Worm (Caenorhabditis elegans) whole organism, L2 larva: Measurements from ENCODE around the gene F37A8.1.

Experiments
- C34F6.9 ChIP-seq: fragments of 150-350 bp; optimal IDR thresholded peaks from 2 replicates; lab custom pipeline; 2014; ENCODE audit warnings: missing biosample characterization, missing genetic modification characterization
- F13H6.1 ChIP-seq: sonication (generic microtip); optimal IDR thresholded peaks from 2 replicates; lab custom pipeline; 2016; ENCODE audit warnings: missing genetic modification characterization, missing compliant biosample characterization
- Y55F3AM.14 ChIP-seq: fragments of 200-800 bp; sonication (Bioruptor generic); optimal IDR thresholded peaks from 2 replicates; lab custom pipeline; 2018; ENCODE audit warnings: mild to moderate bottlenecking, missing genetic modification characterization, missing compliant biosample characterization
- ZK546.5 ChIP-seq: sonication (generic microtip); optimal IDR thresholded peaks from 2 replicates; lab custom pipeline; 2017; ENCODE audit warnings: missing biosample characterization, missing genetic modification characterization
- alr-1 ChIP-seq: fragments of 150-350 bp; optimal IDR thresholded peaks from 2 replicates; lab custom pipeline; 2014; ENCODE audit warnings: missing biosample characterization, missing genetic modification characterization
- blmp-1 ChIP-seq: sonication (generic microtip); optimal IDR thresholded peaks from 2 replicates; lab custom pipeline; 2017; ENCODE audit warnings: missing genetic modification characterization, mild to moderate bottlenecking, missing compliant biosample characterization, antibody characterized with exemption, moderate library complexity; ENCODE audit not compliant: insufficient read depth
- crh-2 ChIP-seq: sonication (generic microtip); optimal IDR thresholded peaks from 2 replicates; lab custom pipeline; 2017; ENCODE audit warnings: missing biosample characterization, missing genetic modification characterization
- elt-1 ChIP-seq: fragments of 150-350 bp; optimal IDR thresholded peaks from 2 replicates; lab custom pipeline; 2014; ENCODE audit warnings: missing biosample characterization, missing genetic modification characterization
- fos-1 ChIP-seq: fragments of 150-350 bp; optimal IDR thresholded peaks from 2 replicates; lab custom pipeline; 2014; ENCODE audit warnings: missing biosample characterization, missing genetic modification characterization
- gmeb-1 ChIP-seq: fragments of 150-350 bp; optimal IDR thresholded peaks from 2 replicates; lab custom pipeline; 2014; ENCODE audit warnings: missing biosample characterization, missing genetic modification characterization
- lin-11 ChIP-seq: fragments of 150-350 bp; sonication (generic microtip); optimal IDR thresholded peaks from 2 replicates; lab custom pipeline; 2014; ENCODE audit warnings: missing biosample characterization, missing genetic modification characterization, inconsistent platforms, mixed read lengths
- lin-13 ChIP-seq: fragments of 150-350 bp; optimal IDR thresholded peaks from 2 replicates; lab custom pipeline; 2014; ENCODE audit warnings: missing biosample characterization, missing genetic modification reagents, missing genetic modification characterization
- lin-39 ChIP-seq: fragments of 150-350 bp; optimal IDR thresholded peaks from 2 replicates; lab custom pipeline; 2014; ENCODE audit warnings: missing biosample characterization, missing genetic modification reagents, missing genetic modification characterization
- lsy-2 ChIP-seq, 2 experiments: fragments of 150-350 bp in 1 of 2; sonication (generic microtip) in 1 of 2; optimal IDR thresholded peaks; 2 replicates each; lab custom pipeline; 2014 to 2017; ENCODE audit warnings: missing biosample characterization in 2 of 2, missing genetic modification characterization in 2 of 2
- mab-5 ChIP-seq: fragments of 150-350 bp; optimal IDR thresholded peaks from 2 replicates; lab custom pipeline; 2014; ENCODE audit warnings: missing biosample characterization, missing genetic modification characterization
- mbf-1 ChIP-seq: sonication (generic microtip); optimal IDR thresholded peaks from 2 replicates; lab custom pipeline; 2017; ENCODE audit warnings: missing biosample characterization, missing genetic modification characterization
- mdl-1 ChIP-seq, 2 experiments: fragments of 150-350 bp in 1 of 2; sonication (generic microtip) in 1 of 2; optimal IDR thresholded peaks; 2 replicates each; lab custom pipeline; 2017; ENCODE audit warnings: missing biosample characterization in 2 of 2, missing genetic modification characterization in 2 of 2
- nhr-10 ChIP-seq: sonication (generic microtip); optimal IDR thresholded peaks from 2 replicates; lab custom pipeline; 2017; ENCODE audit warnings: missing biosample characterization, missing genetic modification characterization
- nhr-12 ChIP-seq: fragments of 150-350 bp; optimal IDR thresholded peaks from 2 replicates; lab custom pipeline; 2014; ENCODE audit warnings: missing biosample characterization, missing genetic modification characterization
- nhr-129 ChIP-seq: fragments of 150-350 bp; optimal IDR thresholded peaks from 2 replicates; lab custom pipeline; 2014; ENCODE audit warnings: missing biosample characterization, missing genetic modification characterization
- nhr-21 ChIP-seq: fragments of 150-350 bp; optimal IDR thresholded peaks from 2 replicates; lab custom pipeline; 2014; ENCODE audit warnings: missing biosample characterization, missing genetic modification characterization
- nhr-237 ChIP-seq: fragments of 150-350 bp; optimal IDR thresholded peaks from 2 replicates; lab custom pipeline; 2014; ENCODE audit warnings: missing biosample characterization, missing genetic modification characterization
- nhr-25 ChIP-seq: fragments of 150-350 bp; sonication (generic microtip); optimal IDR thresholded peaks from 3 replicates; lab custom pipeline; 2014; ENCODE audit warnings: missing biosample characterization, missing genetic modification characterization
- nhr-6 ChIP-seq: fragments of 150-350 bp; optimal IDR thresholded peaks from 2 replicates; lab custom pipeline; 2014; ENCODE audit warnings: missing biosample characterization, missing genetic modification characterization
- peb-1 ChIP-seq: fragments of 150-350 bp; optimal IDR thresholded peaks from 2 replicates; lab custom pipeline; 2014; ENCODE audit warnings: missing biosample characterization, missing genetic modification characterization
- sem-4 ChIP-seq: fragments of 150-350 bp; optimal IDR thresholded peaks from 2 replicates; lab custom pipeline; 2014; ENCODE audit warnings: missing biosample characterization, missing genetic modification reagents, missing genetic modification characterization
- skn-1 ChIP-seq: sonication (generic microtip); optimal IDR thresholded peaks from 2 replicates; lab custom pipeline; 2017; ENCODE audit warnings: missing biosample characterization, missing genetic modification characterization
- sma-3 ChIP-seq: sonication (generic microtip); optimal IDR thresholded peaks from 2 replicates; lab custom pipeline; 2016; ENCODE audit warnings: missing genetic modification reagents, missing genetic modification characterization, missing compliant biosample characterization
- sma-9 ChIP-seq, 2 experiments: fragments of 150-350 bp in 1 of 2; sonication (generic microtip) in 1 of 2; optimal IDR thresholded peaks; 2 replicates each; lab custom pipeline; 2014 to 2016; ENCODE audit warnings: missing genetic modification characterization in 2 of 2, mild to moderate bottlenecking in 1 of 2, missing biosample characterization in 1 of 2, missing compliant biosample characterization in 1 of 2, missing genetic modification reagents in 1 of 2, moderate library complexity in 1 of 2
- snpc-4 ChIP-seq: fragments of 150-350 bp; optimal IDR thresholded peaks from 2 replicates; lab custom pipeline; 2014; ENCODE audit warnings: missing biosample characterization, missing genetic modification characterization
- unc-39 ChIP-seq: fragments of 150-350 bp; optimal IDR thresholded peaks from 2 replicates; lab custom pipeline; 2014; ENCODE audit warnings: missing biosample characterization, missing genetic modification characterization
- unc-55 ChIP-seq: fragments of 150-350 bp; sonication (generic microtip); optimal IDR thresholded peaks from 3 replicates; lab custom pipeline; 2014; ENCODE audit warnings: missing biosample characterization, missing genetic modification reagents, missing genetic modification characterization
- zag-1 ChIP-seq: fragments of 150-350 bp; optimal IDR thresholded peaks from 2 replicates; lab custom pipeline; 2014; ENCODE audit warnings: missing biosample characterization, missing genetic modification characterization
- ztf-1 ChIP-seq: fragments of 200-800 bp; sonication (Bioruptor generic); conservative IDR thresholded peaks from 2 replicates; pipeline ENCODE4 v1.3.6; 2022; ENCODE audit warnings: missing genetic modification characterization, missing compliant biosample characterization
- ztf-4 ChIP-seq: fragments of 150-350 bp; optimal IDR thresholded peaks from 2 replicates; lab custom pipeline; 2014; ENCODE audit warnings: missing biosample characterization, missing genetic modification characterization

Gene F37A8.1

DNA sequence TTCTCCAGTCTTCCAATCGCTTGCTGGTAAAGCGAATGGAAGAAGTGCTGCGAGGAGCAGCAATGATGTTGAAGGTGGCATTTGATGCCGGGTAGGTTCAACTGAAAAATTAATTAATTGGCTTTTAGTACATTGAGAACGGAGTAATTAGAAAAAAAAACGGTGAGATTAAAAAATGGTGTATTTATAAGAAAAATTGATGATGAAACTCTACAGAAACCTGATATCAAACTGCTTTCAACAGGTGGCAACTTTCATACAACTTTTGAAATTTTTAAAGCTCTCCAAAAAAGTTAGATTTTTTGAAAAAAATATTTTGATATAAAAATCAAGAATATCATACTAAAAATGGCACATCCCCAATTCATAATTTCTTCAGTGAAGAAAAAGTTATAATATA is 14.2 kb upstream of the F37A8.1 start, which contains the start of gene pat-3:
pat-3 (minus strand) TSS at position 101 of the 400 bp plus-strand sequence.
- no peak for TF ChIP-seq crh-2
- TF ChIP-seq nhr-6 (tag; lab: Kevin White, UChicago): no peak
- TF ChIP-seq nhr-25: no peak
- no peak for TF ChIP-seq unc-55

- TF ChIP-seq F13H6.1 (tag; lab: Kevin White, UChicago): peak; percentile 29
- peak; percentile 19 for TF ChIP-seq sma-9 (GFP tag; optimal IDR thresholded peaks at IDR 0.05; lab: Kevin White, UChicago)
- TF ChIP-seq sma-9 (tag; optimal IDR thresholded peaks at IDR 0.05; lab: Kevin White, UChicago): no peak
- TF ChIP-seq sma-3 (GFP tag; lab: Kevin White, UChicago): no peak
- no peak for TF ChIP-seq lin-39 (tag; lab: Kevin White, UChicago)
- peak; percentile 33 for TF ChIP-seq C34F6.9
- peak in 1 of 2 experiments; percentile 4 for TF ChIP-seq lsy-2 (tag; optimal IDR thresholded peaks at IDR 0.05; lab: Kevin White, UChicago)
- TF ChIP-seq unc-55: peak; percentile 5
- TF ChIP-seq nhr-129 (tag; lab: Kevin White, UChicago): peak; percentile 63
Observed at ce11 chrIII:3914836-3915235, 13.4 kb upstream of the F37A8.1 start.

- TF ChIP-seq unc-39 (no peak), sma-9 (GFP tag; optimal IDR thresholded peaks at IDR 0.05; lab: Kevin White, UChicago) (peak; percentile 18), sma-9 (tag; optimal IDR thresholded peaks at IDR 0.05; lab: Kevin White, UChicago) (no peak), nhr-10 (no peak), nhr-12 (tag; lab: Kevin White, UChicago) (no peak), nhr-129 (tag; lab: Kevin White, UChicago) (peak; percentile 47)
Observed at ce11 chrIII:3915705-3916104, 12.5 kb upstream of the F37A8.1 start.

DNA sequence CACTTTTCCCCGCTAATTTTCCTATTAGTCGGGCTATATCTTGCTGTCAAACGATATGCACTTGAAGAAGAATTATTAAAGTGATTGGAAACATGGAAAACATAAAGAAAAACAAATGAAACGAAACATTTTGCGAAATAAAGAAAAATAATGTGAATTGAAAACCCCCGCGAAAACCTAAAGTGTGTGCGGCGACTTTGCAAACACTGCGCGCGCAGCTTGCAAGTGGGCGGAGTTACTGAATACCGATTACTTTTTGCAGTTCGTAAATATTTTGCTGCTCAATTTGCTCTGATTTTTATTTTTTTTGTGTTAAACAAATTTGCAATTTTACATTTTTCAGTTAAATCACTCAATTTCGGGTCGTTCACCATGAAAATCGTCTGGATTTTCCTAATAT is 11.6 kb upstream of the F37A8.1 start, which contains the start of gene ccdc-47:
ccdc-47 (plus strand) TSS at position 344 of the 400 bp plus-strand sequence.
- TF ChIP-seq unc-55: peak; percentile 72
- no peak for TF ChIP-seq mdl-1 (tag; optimal IDR thresholded peaks at IDR 0.05; lab: Kevin White, UChicago)
- TF ChIP-seq lin-13 (GFP tag; lab: Kevin White, UChicago): peak; percentile 49
- no peak for TF ChIP-seq nhr-21 (tag; lab: Kevin White, UChicago)
- TF ChIP-seq crh-2: peak; percentile 49
- TF ChIP-seq F13H6.1 (tag; lab: Kevin White, UChicago): peak; percentile 55
- no peak for TF ChIP-seq elt-1
- TF ChIP-seq nhr-237 (tag; lab: Kevin White, UChicago): no peak
- TF ChIP-seq nhr-129 (tag; lab: Kevin White, UChicago): peak; percentile 62
- TF ChIP-seq ZK546.5 (tag; lab: Kevin White, UChicago): no peak
- TF ChIP-seq alr-1 (tag; lab: Kevin White, UChicago): no peak
- TF ChIP-seq sem-4 (tag; lab: Kevin White, UChicago): peak; percentile 41
- peak; percentile 62 for TF ChIP-seq skn-1
- peak; percentile 84 for TF ChIP-seq lin-11 (tag; lab: Kevin White, UChicago)
- peak; percentile 14 for TF ChIP-seq nhr-25
- TF ChIP-seq peb-1 (tag; lab: Kevin White, UChicago): no peak
- TF ChIP-seq mbf-1 (tag; lab: Kevin White, UChicago): no peak
- TF ChIP-seq Y55F3AM.14 (GFP tag; lab: Kevin White, UChicago): no peak
- TF ChIP-seq mab-5 (tag; lab: Kevin White, UChicago): peak; percentile 34
- TF ChIP-seq sma-3 (GFP tag; lab: Kevin White, UChicago): peak; percentile 48
- TF ChIP-seq fos-1 (tag; lab: Kevin White, UChicago): peak; percentile 47
- no peak for TF ChIP-seq zag-1 (tag; lab: Kevin White, UChicago)
- TF ChIP-seq C34F6.9: peak; percentile 69
- peak; percentile 3 to 68 for TF ChIP-seq lsy-2 (tag; optimal IDR thresholded peaks at IDR 0.05; lab: Kevin White, UChicago)
- no peak for TF ChIP-seq ztf-1 (GFP tag; lab: Robert Waterston, UW)
- TF ChIP-seq blmp-1 (tag; lab: Kevin White, UChicago): no peak
- TF ChIP-seq sma-9 (GFP tag; optimal IDR thresholded peaks at IDR 0.05; lab: Kevin White, UChicago): peak; percentile 71
- TF ChIP-seq sma-9 (tag; optimal IDR thresholded peaks at IDR 0.05; lab: Kevin White, UChicago): no peak
- TF ChIP-seq nhr-12 (tag; lab: Kevin White, UChicago): no peak
- peak; percentile 80 for TF ChIP-seq gmeb-1 (tag; lab: Kevin White, UChicago)
- TF ChIP-seq nhr-6 (tag; lab: Kevin White, UChicago): no peak
- TF ChIP-seq lin-39 (tag; lab: Kevin White, UChicago): no peak
- TF ChIP-seq unc-39: no peak
- TF ChIP-seq snpc-4 (tag; lab: Kevin White, UChicago): peak; percentile 2
- peak; percentile 55 for TF ChIP-seq ztf-4 (tag; lab: Kevin White, UChicago)
- TF ChIP-seq nhr-10: no peak
